Fruit fly (Drosophila melanogaster) whole organism, embryonic: ENCODE data around the gene ens.
A peak's percentile ranks its signal among the peaks of the same experiment; 100 is the strongest.

Experiments used
- Aef1 ChIP-seq: fragments of 200-800 bp; sonication (Bioruptor generic); IDR thresholded peaks from 3 replicates; pipeline ENCODE4 v1.3.6; 2022; ENCODE audit warnings: missing biosample characterization, missing genetic modification characterization
- CG10431 ChIP-seq: fragments of 200-800 bp; sonication (Bioruptor generic); optimal IDR thresholded peaks from 3 replicates; lab custom pipeline; 2018; ENCODE audit warnings: missing biosample characterization, mild to moderate bottlenecking, missing genetic modification characterization
- CG11085 ChIP-seq: fragments of 200-800 bp; sonication (Bioruptor generic); IDR thresholded peaks from 2 replicates; pipeline ENCODE4 v1.3.6; 2022; ENCODE audit warnings: missing biosample characterization, missing genetic modification characterization
- CG11456 ChIP-seq: fragments of 200-800 bp; sonication (Bioruptor generic); IDR thresholded peaks from 3 replicates; pipeline ENCODE4 v1.3.6; 2022; ENCODE audit warnings: missing biosample characterization, missing genetic modification characterization
- CG11504 ChIP-seq: fragments of 200-800 bp; sonication (Bioruptor generic); optimal IDR thresholded peaks from 3 replicates; lab custom pipeline; 2019; ENCODE audit warnings: missing biosample characterization, mild to moderate bottlenecking, missing genetic modification characterization, moderate library complexity
- CG12942 ChIP-seq: fragments of 200-800 bp; sonication (Bioruptor generic); optimal IDR thresholded peaks from 3 replicates; lab custom pipeline; 2016; ENCODE audit warnings: missing biosample characterization, missing genetic modification characterization
- CG18011 ChIP-seq: fragments of 200-800 bp; sonication (Bioruptor generic); optimal IDR thresholded peaks from 2 replicates; lab custom pipeline; 2017; ENCODE audit warnings: missing biosample characterization, missing genetic modification characterization, mild to moderate bottlenecking, moderate library complexity, missing genotype
- CG2129 ChIP-seq: fragments of 200-800 bp; sonication (Bioruptor generic); IDR thresholded peaks from 2 replicates; pipeline ENCODE4 v1.3.6; 2022; ENCODE audit warnings: missing biosample characterization, missing genetic modification characterization; ENCODE audit not compliant: partially characterized antibody
- CG30431 ChIP-seq: fragments of 200-800 bp; sonication (Bioruptor generic); optimal IDR thresholded peaks from 2 replicates; lab custom pipeline; 2017; ENCODE audit warnings: missing biosample characterization, missing genetic modification characterization
- CG33557 ChIP-seq: fragments of 200-800 bp; sonication (Bioruptor generic); optimal IDR thresholded peaks from 2 replicates; lab custom pipeline; 2019; ENCODE audit warnings: missing biosample characterization, mild to moderate bottlenecking, missing genetic modification characterization, moderate library complexity
- CG4730 ChIP-seq: fragments of 200-800 bp; sonication (Bioruptor generic); IDR thresholded peaks from 2 replicates; pipeline ENCODE4 v1.3.6; 2022; ENCODE audit warnings: missing biosample characterization, missing genetic modification characterization
- CG4854 ChIP-seq: fragments of 200-800 bp; sonication (Bioruptor generic); optimal IDR thresholded peaks from 2 replicates; lab custom pipeline; 2016; ENCODE audit warnings: missing biosample characterization, missing genetic modification characterization, inconsistent platforms
- CG5180 ChIP-seq: fragments of 200-800 bp; sonication (Bioruptor generic); optimal IDR thresholded peaks from 3 replicates; lab custom pipeline; 2017; ENCODE audit warnings: missing biosample characterization, missing genetic modification characterization, mild to moderate bottlenecking, moderate library complexity, missing genetic modification reagents
- CG7357 ChIP-seq: fragments of 200-800 bp; sonication (Bioruptor generic); IDR thresholded peaks from 3 replicates; pipeline ENCODE4 v1.3.6; 2022; ENCODE audit warnings: missing biosample characterization, missing genetic modification characterization
- CG8924 ChIP-seq: fragments of 200-800 bp; optimal IDR thresholded peaks from 3 replicates; lab custom pipeline; 2019; ENCODE audit warnings: missing biosample characterization, mild to moderate bottlenecking, missing genetic modification characterization, moderate library complexity
- CG9437 ChIP-seq: fragments of 200-800 bp; sonication (Bioruptor generic); optimal IDR thresholded peaks from 2 replicates; lab custom pipeline; 2018; ENCODE audit warnings: missing biosample characterization, mild to moderate bottlenecking, missing genetic modification characterization
- CG9727 ChIP-seq: fragments of 200-800 bp; sonication (Bioruptor generic); optimal IDR thresholded peaks from 3 replicates; lab custom pipeline; 2017; ENCODE audit warnings: missing biosample characterization, mild to moderate bottlenecking, missing genetic modification characterization
- CoRest ChIP-seq: fragments of 200-800 bp; sonication (Bioruptor generic); optimal IDR thresholded peaks from 3 replicates; lab custom pipeline; 2018; ENCODE audit warnings: missing biosample characterization, mild to moderate bottlenecking, missing genetic modification characterization, moderate library complexity
- CrebB ChIP-seq: fragments of 200-800 bp; sonication (Bioruptor generic); optimal IDR thresholded peaks from 3 replicates; lab custom pipeline; 2018; ENCODE audit warnings: missing biosample characterization, mild to moderate bottlenecking, missing genetic modification characterization
- Dad ChIP-seq: fragments of 200-800 bp; sonication (Bioruptor generic); optimal IDR thresholded peaks from 3 replicates; lab custom pipeline; 2016; ENCODE audit warnings: missing biosample characterization, missing genetic modification characterization
- Dbx ChIP-seq: fragments of 200-800 bp; sonication (Bioruptor generic); IDR thresholded peaks from 3 replicates; pipeline ENCODE4 v1.3.6; 2022; ENCODE audit warnings: missing biosample characterization, missing genetic modification characterization
- E2f2 ChIP-seq: fragments of 200-800 bp; sonication (Bioruptor generic); IDR thresholded peaks from 2 replicates; pipeline ENCODE4 v1.3.6; 2022; ENCODE audit warnings: missing biosample characterization, missing genetic modification characterization
- Elba2 ChIP-seq: fragments of 200-800 bp; sonication (Bioruptor generic); optimal IDR thresholded peaks from 3 replicates; lab custom pipeline; 2016; ENCODE audit warnings: missing biosample characterization, missing genetic modification characterization
- Jarid2 ChIP-seq: fragments of 200-800 bp; sonication (Bioruptor generic); optimal IDR thresholded peaks from 3 replicates; lab custom pipeline; 2017; ENCODE audit warnings: mild to moderate bottlenecking, missing biosample characterization, missing genetic modification reagents, missing genetic modification characterization
- Mes4 ChIP-seq: fragments of 200-800 bp; sonication (Bioruptor generic); optimal IDR thresholded peaks from 2 replicates; lab custom pipeline; 2016; ENCODE audit warnings: missing biosample characterization, missing genetic modification characterization
- Oaz ChIP-seq: fragments of 200-800 bp; sonication (Bioruptor generic); IDR thresholded peaks from 2 replicates; pipeline ENCODE4 v1.3.6; 2022; ENCODE audit warnings: missing biosample characterization, missing genetic modification characterization
- Rfx ChIP-seq: fragments of 200-800 bp; sonication (Bioruptor generic); IDR thresholded peaks from 2 replicates; pipeline ENCODE4 v1.3.6; 2022; ENCODE audit warnings: missing biosample characterization, missing genetic modification characterization
- Xrp1 ChIP-seq: fragments of 200-800 bp; sonication (Bioruptor generic); IDR thresholded peaks from 2 replicates; pipeline ENCODE4 v1.3.6; 2022; ENCODE audit warnings: missing biosample characterization, missing genetic modification characterization
- ac ChIP-seq: fragments of 200-800 bp; sonication (Bioruptor generic); optimal IDR thresholded peaks from 3 replicates; lab custom pipeline; 2017; ENCODE audit warnings: missing biosample characterization, mild to moderate bottlenecking, missing genetic modification characterization
- chinmo ChIP-seq: fragments of 200-800 bp; sonication (Bioruptor generic); IDR thresholded peaks from 4 replicates; pipeline ENCODE4 v1.3.6; 2022; ENCODE audit warnings: missing biosample characterization, missing genetic modification characterization; ENCODE audit not compliant: partially characterized antibody
- crc ChIP-seq: fragments of 200-800 bp; sonication (Bioruptor generic); optimal IDR thresholded peaks from 2 replicates; lab custom pipeline; 2016; ENCODE audit warnings: missing biosample characterization, missing genetic modification characterization
- crp ChIP-seq, 2 experiments: fragments of 200-800 bp; sonication (Bioruptor generic); optimal IDR thresholded peaks; 2 replicates in 1 of 2; 3 replicates in 1 of 2; lab custom pipeline; 2017; ENCODE audit warnings: missing biosample characterization in 2 of 2, missing genetic modification characterization in 2 of 2, mild to moderate bottlenecking in 1 of 2, moderate library complexity in 1 of 2
- dmrt11E ChIP-seq: fragments of 200-800 bp; sonication (Bioruptor generic); optimal IDR thresholded peaks from 3 replicates; lab custom pipeline; 2018; ENCODE audit warnings: missing biosample characterization, mild to moderate bottlenecking, missing genetic modification characterization, moderate library complexity
- fu2 ChIP-seq: fragments of 200-800 bp; sonication (Bioruptor generic); optimal IDR thresholded peaks from 2 replicates; lab custom pipeline; 2016; ENCODE audit warnings: missing biosample characterization, missing genetic modification characterization
- gro ChIP-seq: fragments of 200-800 bp; sonication (Bioruptor generic); optimal IDR thresholded peaks from 2 replicates; lab custom pipeline; 2016; ENCODE audit warnings: missing biosample characterization, missing genetic modification characterization
- knrl ChIP-seq: fragments of 200-800 bp; sonication (Bioruptor generic); IDR thresholded peaks from 3 replicates; pipeline ENCODE4 v1.3.6; 2022; ENCODE audit warnings: missing biosample characterization, missing genetic modification characterization; ENCODE audit not compliant: partially characterized antibody
- lilli ChIP-seq: fragments of 200-800 bp; sonication (Bioruptor generic); optimal IDR thresholded peaks from 3 replicates; lab custom pipeline; 2016; ENCODE audit warnings: missing biosample characterization, missing genetic modification characterization
- mld ChIP-seq: fragments of 200-800 bp; sonication (Bioruptor generic); IDR thresholded peaks from 3 replicates; pipeline ENCODE4 v1.3.6; 2022; ENCODE audit warnings: missing biosample characterization, missing genetic modification characterization; ENCODE audit not compliant: partially characterized antibody
- nau ChIP-seq: fragments of 200-800 bp; sonication (Bioruptor generic); optimal IDR thresholded peaks from 3 replicates; lab custom pipeline; 2017; ENCODE audit warnings: missing biosample characterization, mild to moderate bottlenecking, missing genetic modification characterization, missing genetic modification reagents
- nerfin-1 ChIP-seq: fragments of 200-800 bp; sonication (Bioruptor generic); optimal IDR thresholded peaks from 3 replicates; lab custom pipeline; 2019; ENCODE audit warnings: missing biosample characterization, mild to moderate bottlenecking, missing genetic modification characterization, moderate library complexity
- otp ChIP-seq: fragments of 200-800 bp; sonication (Bioruptor generic); IDR thresholded peaks from 3 replicates; pipeline ENCODE4, ENCODE4 v1.3.6; 2022; ENCODE audit warnings: missing biosample characterization, missing genetic modification characterization
- pan ChIP-seq, 4 experiments: fragments of >200 bp in 3 of 4; fragments of 200-800 bp in 1 of 4; sonication (Bioruptor generic) in 1 of 4; optimal IDR thresholded peaks in 3 of 4; IDR thresholded peaks in 1 of 4; 2 replicates each; pipeline versions ENCODE4 v1.3.6 to Lab custom; 2017 to 2022; ENCODE audit warnings: missing biosample characterization in 2 of 4, missing genetic modification characterization in 2 of 4, mixed read lengths in 1 of 4
- pros ChIP-seq: fragments of 200-800 bp; sonication (Bioruptor generic); optimal IDR thresholded peaks from 3 replicates; lab custom pipeline; 2019; ENCODE audit warnings: missing biosample characterization, mild to moderate bottlenecking, missing genetic modification characterization, moderate library complexity
- run ChIP-seq: fragments of 200-800 bp; sonication (Bioruptor generic); optimal IDR thresholded peaks from 3 replicates; lab custom pipeline; 2018; ENCODE audit warnings: missing biosample characterization, mild to moderate bottlenecking, missing genetic modification characterization
- slp2 ChIP-seq: fragments of 200-800 bp; sonication (Bioruptor generic); optimal IDR thresholded peaks from 2 replicates; lab custom pipeline; 2016; ENCODE audit warnings: missing biosample characterization, missing genetic modification characterization
- sr ChIP-seq: fragments of 200-800 bp; sonication (Bioruptor generic); IDR thresholded peaks from 3 replicates; pipeline ENCODE4 v1.3.6; 2022; ENCODE audit warnings: missing biosample characterization, missing genetic modification characterization
- tap ChIP-seq: fragments of 200-800 bp; optimal IDR thresholded peaks from 3 replicates; lab custom pipeline; 2019; ENCODE audit warnings: missing biosample characterization, mild to moderate bottlenecking, missing genetic modification characterization, moderate library complexity
- tna ChIP-seq: fragments of 200-800 bp; sonication (Bioruptor generic); IDR thresholded peaks from 2 replicates; pipeline ENCODE4 v1.3.6; 2022; ENCODE audit warnings: missing biosample characterization, missing genetic modification characterization; ENCODE audit not compliant: partially characterized antibody

ens gene

DNA sequence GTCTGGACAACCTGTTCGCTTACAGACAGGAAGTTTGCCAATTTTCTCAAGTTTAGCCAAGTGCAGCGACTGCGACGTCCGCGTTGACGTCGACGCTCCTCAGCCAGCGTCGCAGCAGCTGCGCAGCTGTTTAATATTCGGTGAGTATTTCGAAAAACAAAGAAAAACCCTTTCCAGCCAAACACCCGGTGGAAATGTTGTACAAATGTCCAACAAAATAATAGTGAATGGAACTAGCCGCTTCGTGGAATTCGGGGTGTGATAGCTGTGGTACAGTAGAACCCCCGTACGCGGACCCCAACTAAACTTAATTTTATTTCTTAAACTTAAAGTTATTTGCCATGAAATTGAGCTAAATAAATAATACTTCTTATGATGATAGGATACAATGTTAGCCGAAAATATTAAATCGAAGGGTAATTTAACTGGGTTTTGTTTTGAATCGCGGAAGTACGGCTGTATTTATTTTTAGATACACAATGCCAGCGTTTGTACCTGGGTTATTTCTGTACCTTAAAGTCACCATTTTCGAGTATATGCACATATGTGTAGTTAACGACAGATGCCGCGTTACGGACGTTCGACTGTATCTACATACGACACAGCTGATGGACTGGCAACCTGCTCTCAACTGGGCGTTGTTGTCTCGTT lies 25.4 kb downstream of the ens start (continued):
- TF ChIP-seq sr (GFP tag; lab: Robert Waterston, UW) (no peak), lilli (GFP tag; lab: Kevin White, UChicago) (peak; percentile 80), CG5180 (GFP tag; lab: Kevin White, UChicago) (peak; percentile 68), fu2 (GFP tag; lab: Kevin White, UChicago) (no peak), CG18011 (GFP tag; lab: Kevin White, UChicago) (peak; percentile 44), nerfin-1 (tag; lab: Kevin White, UChicago) (peak; percentile 61), crp (GFP tag; optimal IDR thresholded peaks at IDR 0.05; lab: Kevin White, UChicago) (peak in 1 of 2 experiments; percentile 60), knrl (GFP tag; lab: Robert Waterston, UW) (no peak), nau (peak; percentile 54), CG2129 (GFP tag; lab: Robert Waterston, UW) (no peak), tna (GFP tag; lab: Robert Waterston, UW) (no peak), chinmo (GFP tag; lab: Robert Waterston, UW) (no peak), Dbx (peak; percentile 62; the same call in 2 of the 3 replicates), tap (tag; lab: Kevin White, UChicago) (peak; percentile 61), gro (GFP tag; lab: Kevin White, UChicago) (peak; percentile 32), CG33557 (GFP tag; lab: Kevin White, UChicago) (peak; percentile 59), E2f2 (GFP tag; lab: Robert Waterston, UW) (0 out of 2 replicates have a peak, but pooled peaks have one; percentile 29), Mes4 (peak; percentile 11), CG11504 (peak; percentile 85), mld (GFP tag; lab: Robert Waterston, UW) (no peak), otp (peak; percentile 43; the same call in 1 of the 3 replicates), CG9437 (peak; percentile 74), Elba2 (no peak), CG8924 (tag; lab: Kevin White, UChicago) (peak; percentile 84), CG7357 (GFP tag; lab: Robert Waterston, UW) (peak; percentile 46; the same call in 2 of the 3 replicates), Oaz (no peak), Aef1 (GFP tag; lab: Robert Waterston, UW) (peak; percentile 46), CG12942 (GFP tag; lab: Kevin White, UChicago) (peak; percentile 57), ac (GFP tag; lab: Kevin White, UChicago) (peak; percentile 16), crc (GFP tag; lab: Kevin White, UChicago) (peak; percentile 74), Jarid2 (peak; percentile 54), dmrt11E (tag; lab: Kevin White, UChicago) (peak; percentile 75), CoRest (tag; lab: Kevin White, UChicago) (peak; percentile 87), CG10431 (GFP tag; lab: Kevin White, UChicago) (peak; percentile 50), Xrp1 (GFP tag; lab: Robert Waterston, UW) (peak; percentile 81), Rfx (GFP tag; lab: Robert Waterston, UW) (peak; percentile 69), pan (optimal IDR thresholded peaks at IDR 0.05; lab: Kevin White, UChicago) (no peak), pan (GFP tag; optimal IDR thresholded peaks at IDR 0.05 in 1 of 2, IDR thresholded peaks at IDR 0.05 in 1 of 2) (peak in 1 of 2 experiments; percentile 68), CG11085 (no peak), CG4730 (GFP tag; lab: Robert Waterston, UW) (no peak), CrebB (tag; lab: Kevin White, UChicago) (peak; percentile 49), CG11456 (GFP tag; lab: Robert Waterston, UW) (peak; percentile 39; the same call in 1 of the 3 replicates), pros (no peak), run (tag; lab: Kevin White, UChicago) (peak; percentile 29), CG9727 (GFP tag; lab: Kevin White, UChicago) (peak; percentile 80), Dad (GFP tag; lab: Kevin White, UChicago) (peak; percentile 52), slp2 (peak; percentile 61), CG4854 (peak; percentile 71), CG30431 (GFP tag; lab: Kevin White, UChicago) (peak; percentile 69)
